Fruit fly (Drosophila melanogaster): Measurements from ENCODE around the gene acs.

acs gene

dm6 chr3L:1969539-1970337 is 1.7 kb upstream of the acs start, which contains the start of gene CG1927 (continued):
- TF ChIP-seq Hr78 (GFP tag; optimal IDR thresholded peaks at IDR 0.05) (no peak), CG4328 (GFP tag; optimal IDR thresholded peaks at IDR 0.05) (no peak), Awh (GFP tag; IDR thresholded peaks at IDR 0.05) (no peak), Kr (GFP tag; optimal IDR thresholded peaks at IDR 0.05) (no peak), CG12071 (GFP tag; optimal IDR thresholded peaks at IDR 0.05) (no peak), CG13123 (GFP tag; optimal IDR thresholded peaks at IDR 0.05) (no peak), sr (GFP tag; IDR thresholded peaks at IDR 0.05) (no peak), pho (GFP tag; optimal IDR thresholded peaks at IDR 0.05) (no peak), sob (GFP tag; IDR thresholded peaks at IDR 0.05) (0 out of 2 replicates have a peak, but pooled peaks have one; percentile 24), CG34224 (GFP tag; IDR thresholded peaks at IDR 0.05; ENCODE audit: partially characterized antibody) (no peak), CG8359 (GFP tag; optimal IDR thresholded peaks at IDR 0.05; ENCODE audit: borderline replicate concordance) (no peak), CG10267 (tag; optimal IDR thresholded peaks at IDR 0.05) (no peak), Poxn (GFP tag; IDR thresholded peaks at IDR 0.05) (no peak), Vsx1 (GFP tag; optimal IDR thresholded peaks at IDR 0.05) (no peak), nmo (GFP tag; optimal IDR thresholded peaks at IDR 0.05) (no peak), crp (GFP tag; optimal IDR thresholded peaks at IDR 0.05) (peak in 1 of 2 experiments; percentile 25), Dip3 (GFP tag; optimal IDR thresholded peaks at IDR 0.05) (no peak), Dref (GFP tag; IDR thresholded peaks at IDR 0.05) (no peak), sqz (GFP tag; optimal IDR thresholded peaks at IDR 0.05) (peak; percentile 17), rib (GFP tag; IDR thresholded peaks at IDR 0.05) (no peak), CG10565 (GFP tag; optimal IDR thresholded peaks at IDR 0.05) (no peak), dm (GFP tag; optimal IDR thresholded peaks at IDR 0.05) (no peak), ranshi (GFP tag; IDR thresholded peaks at IDR 0.05) (no peak), al (GFP tag; IDR thresholded peaks at IDR 0.05) (no peak), HLHmδ (GFP tag; optimal IDR thresholded peaks at IDR 0.05) (no peak), Doc2 (GFP tag; IDR thresholded peaks at IDR 0.05) (no peak), CG3995 (GFP tag; optimal IDR thresholded peaks at IDR 0.05) (no peak), CG7372 (GFP tag; IDR thresholded peaks at IDR 0.05) (no peak), CG1024 (GFP tag; IDR thresholded peaks at IDR 0.05) (no peak), pan (optimal IDR thresholded peaks at IDR 0.05) (no peak), pan (GFP tag; optimal IDR thresholded peaks at IDR 0.05 in 1 of 2, IDR thresholded peaks at IDR 0.05 in 1 of 2) (no peak), br (optimal IDR thresholded peaks at IDR 0.05) (no peak), CG15073 (GFP tag; optimal IDR thresholded peaks at IDR 0.05) (no peak), cad (GFP tag; optimal IDR thresholded peaks at IDR 0.05) (no peak), CG8924 (tag; optimal IDR thresholded peaks at IDR 0.05) (no peak), CG3163 (GFP tag; optimal IDR thresholded peaks at IDR 0.05) (peak; percentile 29), da (GFP tag; optimal IDR thresholded peaks at IDR 0.05) (no peak), CG6765 (GFP tag; optimal IDR thresholded peaks at IDR 0.05) (peak; percentile 51), Sin3A (optimal IDR thresholded peaks at IDR 0.05) (no peak), cas (GFP tag; IDR thresholded peaks at IDR 0.05) (no peak), CG6272 (GFP tag; IDR thresholded peaks at IDR 0.05) (no peak), tup (GFP tag; optimal IDR thresholded peaks at IDR 0.05) (no peak), toy (GFP tag; IDR thresholded peaks at IDR 0.05) (no peak), hb (GFP tag; IDR thresholded peaks at IDR 0.05; ENCODE audit: partially characterized antibody) (no peak), CG18764 (GFP tag; optimal IDR thresholded peaks at IDR 0.05) (no peak), chif (GFP tag; optimal IDR thresholded peaks at IDR 0.05) (no peak), CG14014 (GFP tag; IDR thresholded peaks at IDR 0.05) (no peak), dati (GFP tag; IDR thresholded peaks at IDR 0.05) (no peak), mld (GFP tag; IDR thresholded peaks at IDR 0.05; ENCODE audit: partially characterized antibody) (no peak), wdn (GFP tag; IDR thresholded peaks at IDR 0.05) (no peak), CG8290 (GFP tag; optimal IDR thresholded peaks at IDR 0.05) (no peak), CG8290 (tag; optimal IDR thresholded peaks at IDR 0.05) (peak in 1 of 2 experiments; percentile 46)

All from whole organism, embryonic.